Fruit fly (Drosophila melanogaster) whole organism, embryonic: ENCODE data around the gene nmo.
A peak's percentile ranks its signal among the peaks of the same experiment; 100 is the strongest.

Experiments used
- Atf6 ChIP-seq: fragments of 200-800 bp; sonication (Bioruptor generic); IDR thresholded peaks from 2 replicates; pipeline ENCODE4 v1.3.6; 2022; ENCODE audit warnings: missing biosample characterization, missing genetic modification characterization
- CG10267 ChIP-seq: fragments of 200-800 bp; sonication (Bioruptor generic); optimal IDR thresholded peaks from 2 replicates; lab custom pipeline; 2018; ENCODE audit warnings: missing biosample characterization, mild to moderate bottlenecking, missing genetic modification characterization, moderate library complexity
- CG13123 ChIP-seq: fragments of 200-800 bp; sonication (Bioruptor generic); optimal IDR thresholded peaks from 2 replicates; lab custom pipeline; 2016; ENCODE audit warnings: missing biosample characterization, missing genetic modification characterization
- CG13624 ChIP-seq: fragments of 200-800 bp; sonication (Bioruptor generic); optimal IDR thresholded peaks from 2 replicates; lab custom pipeline; 2016; ENCODE audit warnings: missing biosample characterization, missing genetic modification characterization
- CG13775 ChIP-seq: fragments of 200-800 bp; sonication (Bioruptor generic); optimal IDR thresholded peaks from 3 replicates; lab custom pipeline; 2017; ENCODE audit warnings: missing biosample characterization, mild to moderate bottlenecking, missing genetic modification characterization
- CG15479 ChIP-seq: fragments of 200-800 bp; sonication (Bioruptor generic); optimal IDR thresholded peaks from 3 replicates; lab custom pipeline; 2019; ENCODE audit warnings: missing biosample characterization, mild to moderate bottlenecking, missing genetic modification characterization, moderate library complexity
- CG15514 ChIP-seq: fragments of 200-800 bp; sonication (Bioruptor generic); optimal IDR thresholded peaks from 3 replicates; lab custom pipeline; 2017; ENCODE audit warnings: missing biosample characterization, missing genetic modification characterization, mild to moderate bottlenecking, moderate library complexity, missing genetic modification reagents
- CG15696 ChIP-seq: fragments of 200-800 bp; sonication (Bioruptor generic); optimal IDR thresholded peaks from 2 replicates; lab custom pipeline; 2019; ENCODE audit warnings: missing biosample characterization, mild to moderate bottlenecking, missing genetic modification characterization, moderate library complexity
- CG17361 ChIP-seq: fragments of 200-800 bp; sonication (Bioruptor generic); IDR thresholded peaks from 3 replicates; pipeline ENCODE4 v1.3.6; 2022; ENCODE audit warnings: missing biosample characterization, missing genetic modification characterization
- CG17385 ChIP-seq: fragments of 200-800 bp; sonication (Bioruptor generic); optimal IDR thresholded peaks from 3 replicates; lab custom pipeline; 2018; ENCODE audit warnings: missing biosample characterization, mild to moderate bottlenecking, missing genetic modification characterization
- CG30431 ChIP-seq: fragments of 200-800 bp; sonication (Bioruptor generic); optimal IDR thresholded peaks from 2 replicates; lab custom pipeline; 2017; ENCODE audit warnings: missing biosample characterization, missing genetic modification characterization
- CG31388 ChIP-seq: fragments of 200-800 bp; sonication (Bioruptor generic); optimal IDR thresholded peaks from 2 replicates; lab custom pipeline; 2016; ENCODE audit warnings: missing biosample characterization, missing genetic modification characterization
- CG3281 ChIP-seq: fragments of 200-800 bp; sonication (Bioruptor generic); optimal IDR thresholded peaks from 3 replicates; lab custom pipeline; 2017; ENCODE audit warnings: missing biosample characterization, mild to moderate bottlenecking, missing genetic modification characterization
- CG3847 ChIP-seq: fragments of 200-800 bp; sonication (Bioruptor generic); IDR thresholded peaks from 2 replicates; pipeline ENCODE4 v1.3.6; 2022; ENCODE audit warnings: missing biosample characterization, missing genetic modification characterization
- CG4424 ChIP-seq: fragments of 200-800 bp; sonication (Bioruptor generic); optimal IDR thresholded peaks from 3 replicates; lab custom pipeline; 2016; ENCODE audit warnings: missing biosample characterization, missing genetic modification characterization
- CG6254 ChIP-seq: fragments of 200-800 bp; sonication (Bioruptor generic); optimal IDR thresholded peaks from 3 replicates; lab custom pipeline; 2017; ENCODE audit warnings: mild to moderate bottlenecking, missing biosample characterization, missing genetic modification reagents, missing genetic modification characterization
- CG8388 ChIP-seq: fragments of 200-800 bp; sonication (Bioruptor generic); optimal IDR thresholded peaks from 2 replicates; lab custom pipeline; 2019; ENCODE audit warnings: missing biosample characterization, mild to moderate bottlenecking, missing genetic modification characterization, moderate library complexity
- CG8478 ChIP-seq: fragments of >200 bp; optimal IDR thresholded peaks from 2 replicates; lab custom pipeline; 2018
- CG9932 ChIP-seq: fragments of 200-800 bp; sonication (Bioruptor generic); IDR thresholded peaks from 2 replicates; pipeline ENCODE4 v1.3.6; 2022; ENCODE audit warnings: missing biosample characterization, missing genetic modification characterization
- D19B ChIP-seq: fragments of 200-800 bp; sonication (Bioruptor generic); optimal IDR thresholded peaks from 2 replicates; lab custom pipeline; 2017; ENCODE audit warnings: missing biosample characterization, mild to moderate bottlenecking, missing genetic modification characterization
- Dek ChIP-seq: fragments of 200-800 bp; sonication (Bioruptor generic); optimal IDR thresholded peaks from 3 replicates; lab custom pipeline; 2019; ENCODE audit warnings: missing biosample characterization, mild to moderate bottlenecking, missing genetic modification characterization, moderate library complexity
- Dfd ChIP-seq, 2 experiments: fragments of >200 bp; optimal IDR thresholded peaks; 2 replicates each; lab custom pipeline; 2017; ENCODE audit warnings: missing biosample characterization in 2 of 2, missing genetic modification characterization in 2 of 2
- Fer1 ChIP-seq: fragments of 200-800 bp; sonication (Bioruptor generic); optimal IDR thresholded peaks from 2 replicates; lab custom pipeline; 2017; ENCODE audit warnings: missing biosample characterization, mild to moderate bottlenecking, missing genetic modification characterization
- HLH3B ChIP-seq: fragments of 200-800 bp; sonication (Bioruptor generic); IDR thresholded peaks from 2 replicates; pipeline ENCODE4 v1.3.6; 2022; ENCODE audit warnings: missing biosample characterization, missing genetic modification characterization
- Hey ChIP-seq: fragments of 200-800 bp; sonication (Bioruptor generic); optimal IDR thresholded peaks from 3 replicates; lab custom pipeline; 2018; ENCODE audit warnings: missing biosample characterization, mild to moderate bottlenecking, missing genetic modification characterization
- Hr3 ChIP-seq: fragments of 200-800 bp; sonication (Bioruptor generic); optimal IDR thresholded peaks from 3 replicates; lab custom pipeline; 2016; ENCODE audit warnings: missing biosample characterization, missing genetic modification characterization
- Hr51 ChIP-seq, 2 experiments: fragments of 200-800 bp; sonication (Bioruptor generic); optimal IDR thresholded peaks; 2 replicates in 1 of 2; 3 replicates in 1 of 2; lab custom pipeline; 2016 to 2018; ENCODE audit warnings: missing biosample characterization in 2 of 2, missing genetic modification characterization in 2 of 2, mild to moderate bottlenecking in 1 of 2, moderate library complexity in 1 of 2
- MBD-R2 ChIP-seq: fragments of 200-800 bp; sonication (Bioruptor generic); IDR thresholded peaks from 2 replicates; pipeline ENCODE4 v1.3.6; 2022; ENCODE audit warnings: missing biosample characterization, missing genetic modification characterization
- PHDP ChIP-seq: fragments of 200-800 bp; sonication (Bioruptor generic); optimal IDR thresholded peaks from 3 replicates; lab custom pipeline; 2018; ENCODE audit warnings: missing biosample characterization, mild to moderate bottlenecking, missing genetic modification characterization, moderate library complexity
- Xbp1 ChIP-seq: fragments of 200-800 bp; sonication (Bioruptor generic); optimal IDR thresholded peaks from 3 replicates; lab custom pipeline; 2016; ENCODE audit warnings: missing biosample characterization, mild to moderate bottlenecking, missing genetic modification characterization
- aop ChIP-seq: fragments of 200-800 bp; sonication (Bioruptor generic); IDR thresholded peaks from 2 replicates; pipeline ENCODE4 v1.3.6; 2022; ENCODE audit warnings: missing biosample characterization, missing genetic modification characterization
- ara ChIP-seq: fragments of 200-800 bp; sonication (Bioruptor generic); IDR thresholded peaks from 2 replicates; pipeline ENCODE4 v1.3.6; 2022; ENCODE audit warnings: missing biosample characterization, missing genetic modification characterization
- bab2 ChIP-seq: fragments of 200-800 bp; sonication (Bioruptor generic); optimal IDR thresholded peaks from 2 replicates; lab custom pipeline; 2016; ENCODE audit warnings: missing biosample characterization, missing genetic modification characterization
- bsh ChIP-seq, 2 experiments: fragments of 200-800 bp; sonication (Bioruptor generic); optimal IDR thresholded peaks; 2 replicates each; lab custom pipeline; 2017 to 2018; ENCODE audit warnings: mild to moderate bottlenecking in 2 of 2, missing biosample characterization in 2 of 2, missing genetic modification characterization in 2 of 2, moderate library complexity in 1 of 2
- dati ChIP-seq: fragments of 200-800 bp; sonication (Bioruptor generic); IDR thresholded peaks from 2 replicates; pipeline ENCODE4 v1.3.6; 2022; ENCODE audit warnings: missing biosample characterization, missing genetic modification characterization
- esg ChIP-seq: fragments of 200-800 bp; sonication (Bioruptor generic); conservative IDR thresholded peaks from 2 replicates; pipeline ENCODE4 v1.3.6; 2022; ENCODE audit warnings: missing biosample characterization, missing genetic modification characterization
- hb ChIP-seq: fragments of 200-800 bp; sonication (Bioruptor generic); IDR thresholded peaks from 3 replicates; pipeline ENCODE4 v1.3.6; 2022; ENCODE audit warnings: missing biosample characterization, missing genetic modification characterization; ENCODE audit not compliant: partially characterized antibody
- her ChIP-seq: fragments of 200-800 bp; sonication (Bioruptor generic); optimal IDR thresholded peaks from 2 replicates; lab custom pipeline; 2016; ENCODE audit warnings: missing biosample characterization, missing genetic modification characterization
- ind ChIP-seq: fragments of 200-800 bp; sonication (Bioruptor generic); optimal IDR thresholded peaks from 3 replicates; lab custom pipeline; 2016; ENCODE audit warnings: missing biosample characterization, missing genetic modification characterization
- inv ChIP-seq: fragments of 200-800 bp; sonication (Bioruptor generic); IDR thresholded peaks from 2 replicates; pipeline ENCODE4 v1.3.6; 2022; ENCODE audit warnings: missing biosample characterization, missing genetic modification characterization; ENCODE audit not compliant: partially characterized antibody
- mld ChIP-seq: fragments of 200-800 bp; sonication (Bioruptor generic); IDR thresholded peaks from 3 replicates; pipeline ENCODE4 v1.3.6; 2022; ENCODE audit warnings: missing biosample characterization, missing genetic modification characterization; ENCODE audit not compliant: partially characterized antibody
- odd ChIP-seq: fragments of 200-800 bp; sonication (Bioruptor generic); optimal IDR thresholded peaks from 2 replicates; lab custom pipeline; 2017; ENCODE audit warnings: missing biosample characterization, mild to moderate bottlenecking, missing genetic modification characterization
- org-1 ChIP-seq: fragments of 200-800 bp; sonication (Bioruptor generic); optimal IDR thresholded peaks from 2 replicates; lab custom pipeline; 2017; ENCODE audit warnings: missing biosample characterization, missing genetic modification characterization
- pan ChIP-seq, 4 experiments: fragments of >200 bp in 3 of 4; fragments of 200-800 bp in 1 of 4; sonication (Bioruptor generic) in 1 of 4; optimal IDR thresholded peaks in 3 of 4; IDR thresholded peaks in 1 of 4; 2 replicates each; pipeline versions ENCODE4 v1.3.6 to Lab custom; 2017 to 2022; ENCODE audit warnings: missing biosample characterization in 2 of 4, missing genetic modification characterization in 2 of 4, mixed read lengths in 1 of 4
- ro ChIP-seq: fragments of 200-800 bp; sonication (Bioruptor generic); IDR thresholded peaks from 2 replicates; pipeline ENCODE4 v1.3.6; 2022; ENCODE audit warnings: missing biosample characterization, missing genetic modification characterization
- sd ChIP-seq: fragments of 200-800 bp; sonication (Bioruptor generic); optimal IDR thresholded peaks from 3 replicates; lab custom pipeline; 2018; ENCODE audit warnings: missing biosample characterization, mild to moderate bottlenecking, missing genetic modification characterization, moderate library complexity
- sens ChIP-seq: fragments of 200-800 bp; sonication (Bioruptor generic); peaks from one replicate; lab custom pipeline; 2016; ENCODE audit warnings: missing biosample characterization, missing genetic modification characterization
- ssp ChIP-seq: fragments of 200-800 bp; sonication (Bioruptor generic); IDR thresholded peaks from 2 replicates; pipeline ENCODE4 v1.3.6; 2022; ENCODE audit warnings: missing biosample characterization, missing genetic modification characterization
- tna ChIP-seq: fragments of 200-800 bp; sonication (Bioruptor generic); IDR thresholded peaks from 2 replicates; pipeline ENCODE4 v1.3.6; 2022; ENCODE audit warnings: missing biosample characterization, missing genetic modification characterization; ENCODE audit not compliant: partially characterized antibody
- usp ChIP-seq: fragments of >200 bp; optimal IDR thresholded peaks from 2 replicates; lab custom pipeline; 2017; ENCODE audit warnings: missing biosample characterization, missing genetic modification characterization
- zen2 ChIP-seq: fragments of 200-800 bp; sonication (Bioruptor generic); IDR thresholded peaks from 3 replicates; pipeline ENCODE4 v1.3.6; 2022; ENCODE audit warnings: missing biosample characterization, missing genetic modification characterization; ENCODE audit not compliant: partially characterized antibody

nmo gene

dm6 chr3L:7952978-7953377 lies 25.9 kb upstream of the nmo start (continued):
- TF ChIP-seq CG3281 (GFP tag; lab: Kevin White, UChicago) (no peak), HLH3B (no peak), CG8478 (no peak), Hr3 (GFP tag; lab: Kevin White, UChicago) (peak; percentile 6), Dek (no peak), Fer1 (GFP tag; lab: Kevin White, UChicago) (no peak), Hey (tag; lab: Kevin White, UChicago) (no peak), CG13123 (GFP tag; lab: Kevin White, UChicago) (no peak), Dfd (GFP tag; optimal IDR thresholded peaks at IDR 0.05; lab: Kevin White, UChicago) (no peak), org-1 (GFP tag; lab: Kevin White, UChicago) (no peak), Hr51 (GFP tag; optimal IDR thresholded peaks at IDR 0.05; lab: Kevin White, UChicago) (no peak), ara (GFP tag; lab: Robert Waterston, UW) (no peak), CG17385 (GFP tag; lab: Kevin White, UChicago) (peak; percentile 11), dati (no peak), Xbp1 (GFP tag; lab: Kevin White, UChicago) (no peak), CG30431 (GFP tag; lab: Kevin White, UChicago) (no peak), bsh (GFP tag; optimal IDR thresholded peaks at IDR 0.05; lab: Kevin White, UChicago) (peak in 1 of 2 experiments; percentile 37), sd (tag; lab: Kevin White, UChicago) (no peak), CG17361 (GFP tag; lab: Robert Waterston, UW) (peak; percentile 81), inv (GFP tag; lab: Robert Waterston, UW) (no peak), CG10267 (tag; lab: Kevin White, UChicago) (peak; percentile 37), CG15696 (peak; percentile 27), CG4424 (GFP tag; lab: Kevin White, UChicago) (peak; percentile 66), CG9932 (GFP tag; lab: Robert Waterston, UW) (no peak), sens (GFP tag; lab: Kevin White, UChicago) (peak; percentile 84), D19B (GFP tag; lab: Kevin White, UChicago) (no peak), tna (no peak), odd (GFP tag; lab: Kevin White, UChicago) (no peak), CG8388 (GFP tag; lab: Kevin White, UChicago) (peak; percentile 4), pan (optimal IDR thresholded peaks at IDR 0.05; lab: Kevin White, UChicago) (no peak), pan (GFP tag; optimal IDR thresholded peaks at IDR 0.05 in 1 of 2, IDR thresholded peaks at IDR 0.05 in 1 of 2) (no peak), Atf6 (no peak), aop (GFP tag; lab: Robert Waterston, UW) (no peak), MBD-R2 (GFP tag; lab: Robert Waterston, UW) (no peak), CG3847 (GFP tag; lab: Robert Waterston, UW) (no peak), CG31388 (GFP tag; lab: Kevin White, UChicago) (no peak), CG13775 (GFP tag; lab: Kevin White, UChicago) (peak; percentile 25), her (GFP tag; lab: Kevin White, UChicago) (no peak), CG15479 (GFP tag; lab: Kevin White, UChicago) (no peak), CG15514 (GFP tag; lab: Kevin White, UChicago) (no peak), ro (GFP tag; lab: Robert Waterston, UW) (no peak), usp (no peak), zen2 (no peak), hb (no peak), PHDP (tag; lab: Kevin White, UChicago) (peak; percentile 7), bab2 (no peak), ind (peak; percentile 24), CG6254 (GFP tag; lab: Kevin White, UChicago) (peak; percentile 44), CG13624 (GFP tag; lab: Kevin White, UChicago) (no peak), esg (GFP tag; lab: Robert Waterston, UW) (no peak), mld (GFP tag; lab: Robert Waterston, UW) (no peak), ssp (GFP tag; lab: Robert Waterston, UW) (no peak)
